Worm (Caenorhabditis elegans): ENCODE results near the gene sri-67.

- TF ChIP-seq dao-5 (tag; optimal IDR thresholded peaks at IDR 0.05) (no peak), W03F9.2 (tag; optimal IDR thresholded peaks at IDR 0.05) (no peak)
These were observed 33.3 kb upstream of the sri-67 start for ce11 chrV:19954491-19954890.

Measured in whole organism, L4/young adult.